Worm (Caenorhabditis elegans) whole organism, L2 larva: Measurements from ENCODE around the gene tbx-43.

Experiments
- blmp-1 ChIP-seq: sonication (generic microtip); optimal IDR thresholded peaks from 2 replicates; lab custom pipeline; 2017; ENCODE audit warnings: missing genetic modification characterization, mild to moderate bottlenecking, missing compliant biosample characterization, antibody characterized with exemption, moderate library complexity; ENCODE audit not compliant: insufficient read depth
- lin-11 ChIP-seq: fragments of 150-350 bp; sonication (generic microtip); optimal IDR thresholded peaks from 2 replicates; lab custom pipeline; 2014; ENCODE audit warnings: missing biosample characterization, missing genetic modification characterization, inconsistent platforms, mixed read lengths
- nhr-11 ChIP-seq: fragments of 150-350 bp; optimal IDR thresholded peaks from 2 replicates; lab custom pipeline; 2014; ENCODE audit warnings: missing biosample characterization, missing genetic modification characterization
- nhr-12 ChIP-seq: fragments of 150-350 bp; optimal IDR thresholded peaks from 2 replicates; lab custom pipeline; 2014; ENCODE audit warnings: missing biosample characterization, missing genetic modification characterization
- nhr-129 ChIP-seq: fragments of 150-350 bp; optimal IDR thresholded peaks from 2 replicates; lab custom pipeline; 2014; ENCODE audit warnings: missing biosample characterization, missing genetic modification characterization
- nhr-23 ChIP-seq: fragments of 150-350 bp; optimal IDR thresholded peaks from 2 replicates; lab custom pipeline; 2014; ENCODE audit warnings: missing biosample characterization, missing genetic modification reagents, missing genetic modification characterization
- nhr-237 ChIP-seq: fragments of 150-350 bp; optimal IDR thresholded peaks from 2 replicates; lab custom pipeline; 2014; ENCODE audit warnings: missing biosample characterization, missing genetic modification characterization

- TF ChIP-seq nhr-129 (no peak), nhr-12 (tag; lab: Kevin White, UChicago) (no peak), nhr-11 (tag; lab: Kevin White, UChicago) (no peak), lin-11 (no peak), blmp-1 (no peak), nhr-23 (tag; lab: Kevin White, UChicago) (no peak), nhr-237 (tag; lab: Kevin White, UChicago) (no peak)
Measured at ce11 chrIII:1818001-1818655, 48.2 kb upstream of the tbx-43 start, which contains the start of gene clp-4.
